Fruit fly (Drosophila melanogaster) whole organism, pupa: ENCODE measurements around the gene CG13280.
A peak's percentile ranks its signal among the peaks of the same experiment; 100 is the strongest.

Experiments used
- CG10348 ChIP-seq: fragments of 200-800 bp; sonication (Bioruptor generic); IDR thresholded peaks from 2 replicates; pipeline ENCODE4 v1.3.6; 2022; ENCODE audit warnings: missing biosample characterization, missing genetic modification characterization
- CG13204 ChIP-seq: fragments of 200-800 bp; sonication (Bioruptor generic); optimal IDR thresholded peaks from 2 replicates; lab custom pipeline; 2018; ENCODE audit warnings: missing biosample characterization, mild to moderate bottlenecking, missing genetic modification characterization, moderate library complexity
- CG14655 ChIP-seq: fragments of 200-800 bp; sonication (Bioruptor generic); optimal IDR thresholded peaks from 3 replicates; lab custom pipeline; 2017; ENCODE audit warnings: mild to moderate bottlenecking, missing biosample characterization, missing genetic modification reagents, missing genetic modification characterization
- CG15710 ChIP-seq: fragments of 200-800 bp; sonication (Bioruptor generic); optimal IDR thresholded peaks from 2 replicates; lab custom pipeline; 2018; ENCODE audit warnings: missing biosample characterization, mild to moderate bottlenecking, missing genetic modification characterization, moderate library complexity
- CG17806 ChIP-seq: fragments of 200-800 bp; sonication (Bioruptor generic); optimal IDR thresholded peaks from 2 replicates; lab custom pipeline; 2018; ENCODE audit warnings: missing biosample characterization, mild to moderate bottlenecking, missing genetic modification characterization, moderate library complexity
- CG32121 ChIP-seq: fragments of 200-800 bp; sonication (Bioruptor generic); IDR thresholded peaks from 2 replicates; pipeline ENCODE4 v1.3.6; 2022; ENCODE audit warnings: missing biosample characterization, missing genetic modification characterization
- CG8301 ChIP-seq: fragments of 200-800 bp; sonication (Bioruptor generic); optimal IDR thresholded peaks from 2 replicates; lab custom pipeline; 2018; ENCODE audit warnings: missing biosample characterization, mild to moderate bottlenecking, missing genetic modification characterization
- CG9948 ChIP-seq: fragments of 200-800 bp; sonication (Bioruptor generic); optimal IDR thresholded peaks from 2 replicates; lab custom pipeline; 2018; ENCODE audit warnings: missing biosample characterization, mild to moderate bottlenecking, missing genetic modification characterization, moderate library complexity
- D1 ChIP-seq: fragments of 200-800 bp; sonication (Bioruptor generic); optimal IDR thresholded peaks from 2 replicates; lab custom pipeline; 2018; ENCODE audit warnings: missing biosample characterization, mild to moderate bottlenecking, missing genetic modification characterization, moderate library complexity
- EcR ChIP-seq: fragments of 200-800 bp; sonication (Bioruptor generic); optimal IDR thresholded peaks from 3 replicates; lab custom pipeline; 2019; ENCODE audit warnings: missing biosample characterization, missing genetic modification characterization, mild to moderate bottlenecking, moderate library complexity, missing genetic modification reagents
- Pif1A ChIP-seq: fragments of 200-800 bp; sonication (Bioruptor generic); optimal IDR thresholded peaks from 3 replicates; lab custom pipeline; 2016; ENCODE audit warnings: missing biosample characterization, missing genetic modification characterization
- gl ChIP-seq: fragments of 200-800 bp; sonication (Bioruptor generic); optimal IDR thresholded peaks from 2 replicates; lab custom pipeline; 2018; ENCODE audit warnings: missing biosample characterization, mild to moderate bottlenecking, missing genetic modification characterization
- rn ChIP-seq: fragments of 200-800 bp; sonication (Bioruptor generic); IDR thresholded peaks from 2 replicates; pipeline ENCODE4 v1.3.6; 2022; ENCODE audit warnings: missing biosample characterization, missing genetic modification characterization

DNA sequence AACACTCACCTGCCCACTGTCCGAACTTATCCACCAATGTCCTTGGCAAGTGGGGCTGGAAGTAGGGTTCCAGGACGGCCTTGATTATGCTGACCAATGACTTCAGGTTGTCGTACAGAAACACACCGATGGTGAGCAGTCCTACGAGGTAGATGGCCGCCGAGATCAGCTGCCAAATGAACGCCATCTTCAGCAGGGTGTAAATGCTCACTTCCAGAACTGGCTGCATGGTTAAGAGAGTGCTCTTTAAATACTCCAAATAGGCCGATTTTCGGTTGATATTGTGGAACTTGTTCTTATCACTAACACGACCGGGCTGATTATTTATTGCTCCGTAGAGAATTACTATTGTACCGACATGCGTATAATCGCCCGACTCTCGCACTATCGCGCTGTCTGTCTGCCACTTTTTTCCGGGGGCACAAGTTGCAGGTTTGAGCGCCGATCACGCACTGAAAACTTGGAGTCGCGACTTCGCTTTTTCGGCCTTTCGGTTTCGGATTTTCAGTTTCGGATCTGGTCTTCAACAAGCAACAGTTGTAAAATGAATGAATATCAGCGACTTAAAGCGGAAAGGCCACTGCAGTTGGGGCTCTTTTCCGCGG lies 26.0 kb upstream of the CG13280 start:
- TF ChIP-seq CG10348 (no peak), CG32121 (GFP tag; lab: Robert Waterston, UW) (no peak), CG9948 (no peak), rn (GFP tag; lab: Robert Waterston, UW) (no peak), CG15710 (tag; lab: Kevin White, UChicago) (no peak), CG14655 (no peak), CG13204 (GFP tag; lab: Kevin White, UChicago) (no peak), CG8301 (tag; lab: Kevin White, UChicago) (no peak), EcR (GFP tag; lab: Kevin White, UChicago) (peak; percentile 61), CG17806 (tag; lab: Kevin White, UChicago) (no peak), gl (tag; lab: Kevin White, UChicago) (no peak), D1 (no peak), Pif1A (no peak)
